Worm (Caenorhabditis elegans): ENCODE results near the gene H05C05.1.

Gene H05C05.1

ce11 chrIII:2947251-2947650, 333 bp downstream of the H05C05.1 start:
- TF ChIP-seq sdc-2 (tag; optimal IDR thresholded peaks at IDR 0.05) = no peak
- no peak for TF ChIP-seq ceh-6 (GFP tag; optimal IDR thresholded peaks at IDR 0.05)
- TF ChIP-seq F13H6.1 (tag; optimal IDR thresholded peaks at IDR 0.05) = no peak
- peak; percentile 1 for TF ChIP-seq nfya-1 (tag; optimal IDR thresholded peaks at IDR 0.05)
- TF ChIP-seq fkh-10 (GFP tag; optimal IDR thresholded peaks at IDR 0.05) = no peak
- TF ChIP-seq nhr-232 (tag; optimal IDR thresholded peaks at IDR 0.05) = no peak
- no peak for TF ChIP-seq ztf-16 (tag; optimal IDR thresholded peaks at IDR 0.05)

ce11 chrIII:2948310-2948961, 1.5 kb downstream of the H05C05.1 start:
- TF ChIP-seq pqm-1 (tag; optimal IDR thresholded peaks at IDR 0.05) = no peak
- TF ChIP-seq elt-2 (tag; optimal IDR thresholded peaks at IDR 0.05) = peak; percentile 66
- TF ChIP-seq eyg-1 (tag; optimal IDR thresholded peaks at IDR 0.05) = no peak
- no peak for TF ChIP-seq hlh-8 (tag; optimal IDR thresholded peaks at IDR 0.05)
- no peak for TF ChIP-seq ceh-22 (tag; optimal IDR thresholded peaks at IDR 0.05)

- TF ChIP-seq unc-86 (tag; optimal IDR thresholded peaks at IDR 0.05) (no peak), mec-3 (tag; optimal IDR thresholded peaks at IDR 0.05; ENCODE audit: borderline replicate concordance) (no peak), ahr-1 (tag; optimal IDR thresholded peaks at IDR 0.05) (no peak), ceh-22 (tag; optimal IDR thresholded peaks at IDR 0.05) (no peak), C08G9.2 (tag; optimal IDR thresholded peaks at IDR 0.05) (no peak), npax-4 (tag; optimal IDR thresholded peaks at IDR 0.05) (no peak), sdc-2 (tag; optimal IDR thresholded peaks at IDR 0.05) (no peak)
These were observed 5.5 kb downstream of the H05C05.1 start for ce11 chrIII:2952437-2952836.

- TF ChIP-seq ceh-48 (tag; optimal IDR thresholded peaks at IDR 0.05) = peak; percentile 100
These were observed 13.9 kb downstream of the H05C05.1 start for ce11 chrIII:2960740-2961361.

ce11 chrIII:2961840-2962239, 14.9 kb downstream of the H05C05.1 start:
- TF ChIP-seq ref-2 (tag; optimal IDR thresholded peaks at IDR 0.05) = no peak
- no peak for TF ChIP-seq sox-2 (GFP tag; IDR thresholded peaks at IDR 0.05)
- no peak for TF ChIP-seq ceh-6 (GFP tag; optimal IDR thresholded peaks at IDR 0.05)
- TF ChIP-seq ceh-48 (tag; optimal IDR thresholded peaks at IDR 0.05) = peak; percentile 42

- TF ChIP-seq ceh-48 (tag; optimal IDR thresholded peaks at IDR 0.05) = peak; percentile 64
These were observed 16.1 kb downstream of the H05C05.1 start for ce11 chrIII:2962878-2963540.

- TF ChIP-seq lin-11 (tag; optimal IDR thresholded peaks at IDR 0.05) = no peak
- no peak for TF ChIP-seq gmeb-2 (tag; optimal IDR thresholded peaks at IDR 0.05)
- no peak for TF ChIP-seq hlh-15 (tag; optimal IDR thresholded peaks at IDR 0.05)
- no peak for TF ChIP-seq pha-4 (tag; optimal IDR thresholded peaks at IDR 0.05)
- no peak for TF ChIP-seq C38D4.7 (GFP tag; optimal IDR thresholded peaks at IDR 0.05)
- no peak for TF ChIP-seq pag-3 (tag; optimal IDR thresholded peaks at IDR 0.05; ENCODE audit: borderline replicate concordance)
- no peak for TF ChIP-seq pat-9 (tag; optimal IDR thresholded peaks at IDR 0.05)
- no peak for TF ChIP-seq tbx-2 (tag; optimal IDR thresholded peaks at IDR 0.05)
- no peak for TF ChIP-seq dmd-4 (tag; optimal IDR thresholded peaks at IDR 0.05; ENCODE audit: borderline replicate concordance)
- TF ChIP-seq lim-6 (tag; optimal IDR thresholded peaks at IDR 0.05) = no peak
- no peak for TF ChIP-seq ceh-45 (GFP tag; IDR thresholded peaks at IDR 0.05)
- TF ChIP-seq ceh-31 (tag; optimal IDR thresholded peaks at IDR 0.05) = no peak
- no peak for TF ChIP-seq hlh-13 (GFP tag; optimal IDR thresholded peaks at IDR 0.05)
- TF ChIP-seq ama-1 (optimal IDR thresholded peaks at IDR 0.05) = no peak
- TF ChIP-seq pros-1 (tag; optimal IDR thresholded peaks at IDR 0.05) = no peak
- TF ChIP-seq nhr-232 (tag; optimal IDR thresholded peaks at IDR 0.05) = no peak
These were observed 18.6 kb downstream of the H05C05.1 start, which contains the start of gene H05C05.2 for ce11 chrIII:2965534-2965933. Gene H05C05.2, minus strand, starts transcription at chrIII:2965634.
